Worm (Caenorhabditis elegans) whole organism, L2 larva: ENCODE data around the gene F54B3.1.

Experiments
- ZK546.5 ChIP-seq: sonication (generic microtip); optimal IDR thresholded peaks from 2 replicates; lab custom pipeline; 2017; ENCODE audit warnings: missing biosample characterization, missing genetic modification characterization
- elt-3 ChIP-seq: sonication (generic microtip); optimal IDR thresholded peaks from 2 replicates; lab custom pipeline; 2017; ENCODE audit warnings: missing biosample characterization, missing genetic modification characterization
- nhr-12 ChIP-seq: fragments of 150-350 bp; optimal IDR thresholded peaks from 2 replicates; lab custom pipeline; 2014; ENCODE audit warnings: missing biosample characterization, missing genetic modification characterization
- nhr-237 ChIP-seq: fragments of 150-350 bp; optimal IDR thresholded peaks from 2 replicates; lab custom pipeline; 2014; ENCODE audit warnings: missing biosample characterization, missing genetic modification characterization
- snpc-4 ChIP-seq: fragments of 150-350 bp; optimal IDR thresholded peaks from 2 replicates; lab custom pipeline; 2014; ENCODE audit warnings: missing biosample characterization, missing genetic modification characterization

ce11 chrII:10302646-10303045, 51.6 kb downstream of the F54B3.1 start, which contains the start of gene clpp-1:
- TF ChIP-seq elt-3 (no peak), nhr-12 (tag; lab: Kevin White, UChicago) (no peak), nhr-237 (no peak), snpc-4 (tag; lab: Kevin White, UChicago) (no peak), ZK546.5 (tag; lab: Kevin White, UChicago) (no peak)
